Worm (Caenorhabditis elegans): ENCODE results near the gene B0294.3.

DNA sequence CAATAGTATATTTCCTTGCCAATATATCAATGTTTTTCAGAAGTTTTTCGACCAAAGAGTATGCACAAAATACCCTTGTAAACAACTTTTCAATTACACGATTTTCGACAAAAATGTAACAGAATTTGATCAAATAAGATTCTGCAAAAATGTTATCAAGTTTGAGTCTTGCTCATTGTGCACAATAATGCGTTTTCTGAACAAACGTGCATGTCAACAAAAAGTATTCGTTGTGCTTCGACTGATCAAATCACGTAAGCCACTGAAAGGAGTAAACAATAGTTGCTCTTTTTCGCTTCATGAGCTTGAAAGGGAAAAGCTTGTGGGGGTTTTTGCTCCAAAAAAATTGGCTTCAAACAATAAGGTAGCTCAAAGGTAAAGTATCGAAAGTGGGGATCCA, 15.0 kb downstream of the B0294.3 start:
- TF ChIP-seq pha-4 (tag; optimal IDR thresholded peaks at IDR 0.05): no peak
- no peak for TF ChIP-seq blmp-1 (tag; optimal IDR thresholded peaks at IDR 0.05)
- TF ChIP-seq snpc-4 (tag; optimal IDR thresholded peaks at IDR 0.05): no peak
- no peak for TF ChIP-seq nhr-12 (tag; optimal IDR thresholded peaks at IDR 0.05)
- TF ChIP-seq ztf-11 (tag; optimal IDR thresholded peaks at IDR 0.05): no peak
- no peak for TF ChIP-seq nhr-2 (tag; optimal IDR thresholded peaks at IDR 0.05)
- TF ChIP-seq unc-62 (GFP tag; optimal IDR thresholded peaks at IDR 0.05): no peak
- no peak for TF ChIP-seq lin-13 (tag; optimal IDR thresholded peaks at IDR 0.05)
- TF ChIP-seq nhr-237 (tag; optimal IDR thresholded peaks at IDR 0.05): no peak

Measured in whole organism, mixed stage, embryonic.